Fruit fly (Drosophila melanogaster): ENCODE results near the gene mid.
A peak's percentile ranks its signal among the peaks of the same experiment; 100 is the strongest.

The mid gene

dm6 chr2L:5433403-5434023 lies 27.9 kb upstream of the mid start (continued):
- TF ChIP-seq CG7963 (GFP tag; IDR thresholded peaks at IDR 0.05; ENCODE audit: partially characterized antibody), result no peak
- no peak for TF ChIP-seq shn (GFP tag; optimal IDR thresholded peaks at IDR 0.05)
- TF ChIP-seq CG14667 (GFP tag; IDR thresholded peaks at IDR 0.05), result no peak
- TF ChIP-seq Oaz (GFP tag; IDR thresholded peaks at IDR 0.05), result no peak
- no peak for TF ChIP-seq CG2116 (GFP tag; optimal IDR thresholded peaks at IDR 0.05)
- TF ChIP-seq CG2129 (GFP tag; IDR thresholded peaks at IDR 0.05; ENCODE audit: partially characterized antibody), result no peak
- TF ChIP-seq CG4282 (GFP tag; optimal IDR thresholded peaks at IDR 0.05), result no peak
- TF ChIP-seq ac (GFP tag; optimal IDR thresholded peaks at IDR 0.05), result no peak
- TF ChIP-seq CG2889 (GFP tag; IDR thresholded peaks at IDR 0.05), result no peak
- no peak for TF ChIP-seq CG7928 (GFP tag; optimal IDR thresholded peaks at IDR 0.05)
- TF ChIP-seq CG16813 (GFP tag; IDR thresholded peaks at IDR 0.05; ENCODE audit: partially characterized antibody), result no peak
- no peak for TF ChIP-seq CG8924 (tag; optimal IDR thresholded peaks at IDR 0.05)
- peak; percentile 2 for TF ChIP-seq stwl (tag; optimal IDR thresholded peaks at IDR 0.05)
- TF ChIP-seq CG8944 (GFP tag; optimal IDR thresholded peaks at IDR 0.05), result no peak
- TF ChIP-seq Gug (GFP tag; IDR thresholded peaks at IDR 0.05), result no peak
- peak; percentile 8 for TF ChIP-seq Kr (GFP tag; optimal IDR thresholded peaks at IDR 0.05)
- TF ChIP-seq Side (GFP tag; optimal IDR thresholded peaks at IDR 0.05), result no peak
- no peak for TF ChIP-seq CG16863 (GFP tag; optimal IDR thresholded peaks at IDR 0.05)
- no peak for TF ChIP-seq NC2α (GFP tag; optimal IDR thresholded peaks at IDR 0.05)
- TF ChIP-seq hb (GFP tag; IDR thresholded peaks at IDR 0.05; ENCODE audit: partially characterized antibody), result no peak
- TF ChIP-seq CG5245 (GFP tag; optimal IDR thresholded peaks at IDR 0.05), result peak; percentile 12
- peak; percentile 75 for TF ChIP-seq sens (GFP tag)
- peak; percentile 1 for TF ChIP-seq grau (tag; optimal IDR thresholded peaks at IDR 0.05)
- no peak for TF ChIP-seq CG32532 (GFP tag; IDR thresholded peaks at IDR 0.05)
- no peak for TF ChIP-seq usp (GFP tag; optimal IDR thresholded peaks at IDR 0.05)
- no peak for TF ChIP-seq so (GFP tag; IDR thresholded peaks at IDR 0.05)
- TF ChIP-seq seq (GFP tag; IDR thresholded peaks at IDR 0.05), result no peak
- TF ChIP-seq CG4404 (GFP tag; IDR thresholded peaks at IDR 0.05), result peak; percentile 39
- no peak for TF ChIP-seq fd3F (GFP tag; optimal IDR thresholded peaks at IDR 0.05)
- no peak for TF ChIP-seq CG9817 (tag; optimal IDR thresholded peaks at IDR 0.05)
- TF ChIP-seq prd (optimal IDR thresholded peaks at IDR 0.05), result no peak
- TF ChIP-seq prd (GFP tag; IDR thresholded peaks at IDR 0.05), result peak; percentile 54; the same call in 2 of the 3 replicates
- TF ChIP-seq ara (GFP tag; IDR thresholded peaks at IDR 0.05), result no peak
- TF ChIP-seq CG12942 (GFP tag; optimal IDR thresholded peaks at IDR 0.05), result no peak
- no peak for TF ChIP-seq rib (GFP tag; IDR thresholded peaks at IDR 0.05)
- TF ChIP-seq ci (GFP tag; IDR thresholded peaks at IDR 0.05), result no peak
- no peak for TF ChIP-seq CG42726 (GFP tag; IDR thresholded peaks at IDR 0.05; ENCODE audit: partially characterized antibody)
- no peak for TF ChIP-seq abd-A (tag; optimal IDR thresholded peaks at IDR 0.05)
- TF ChIP-seq az2 (GFP tag; optimal IDR thresholded peaks at IDR 0.05), result no peak
- TF ChIP-seq CG11247 (GFP tag; IDR thresholded peaks at IDR 0.05), result no peak
- TF ChIP-seq H15 (GFP tag; IDR thresholded peaks at IDR 0.05), result 0 out of 3 replicates have a peak, but pooled peaks have one; percentile 57
- no peak for TF ChIP-seq tgo (GFP tag; IDR thresholded peaks at IDR 0.05)
- TF ChIP-seq sug (tag; optimal IDR thresholded peaks at IDR 0.05), result no peak
- no peak for TF ChIP-seq MTF-1 (GFP tag; optimal IDR thresholded peaks at IDR 0.05; ENCODE audit: borderline replicate concordance)
- no peak for TF ChIP-seq fu2 (GFP tag; optimal IDR thresholded peaks at IDR 0.05)
- no peak for TF ChIP-seq Sox100B (GFP tag; optimal IDR thresholded peaks at IDR 0.05)
- TF ChIP-seq CG1529 (GFP tag; optimal IDR thresholded peaks at IDR 0.05), result no peak
- no peak for TF ChIP-seq Awh (GFP tag; IDR thresholded peaks at IDR 0.05)
- no peak for TF ChIP-seq CG10147 (GFP tag; optimal IDR thresholded peaks at IDR 0.05)
- no peak for TF ChIP-seq org-1 (GFP tag; optimal IDR thresholded peaks at IDR 0.05)
- TF ChIP-seq oc (tag; optimal IDR thresholded peaks at IDR 0.05), result no peak
- no peak for TF ChIP-seq Poxn (GFP tag; IDR thresholded peaks at IDR 0.05)

All from whole organism, embryonic.